Fruit fly (Drosophila melanogaster) whole organism, prepupa: Measurements from ENCODE around the gene rtp.

Experiments
- Blimp-1 ChIP-seq: fragments of 200-800 bp; sonication (Bioruptor generic); optimal IDR thresholded peaks from 3 replicates; lab custom pipeline; 2017; ENCODE audit warnings: missing biosample characterization, missing genetic modification characterization, mild to moderate bottlenecking, moderate library complexity, missing genetic modification reagents
- CG10631 ChIP-seq: fragments of 200-800 bp; sonication (Bioruptor generic); optimal IDR thresholded peaks from 2 replicates; lab custom pipeline; 2016; ENCODE audit warnings: missing biosample characterization, missing genetic modification characterization
- CG10669 ChIP-seq: fragments of 200-800 bp; sonication (Bioruptor generic); optimal IDR thresholded peaks from 3 replicates; lab custom pipeline; 2018; ENCODE audit warnings: missing biosample characterization, mild to moderate bottlenecking, missing genetic modification characterization, moderate library complexity
- CG15336 ChIP-seq: fragments of 200-800 bp; sonication (Bioruptor generic); IDR thresholded peaks from 2 replicates; pipeline ENCODE4 v1.3.6; 2022; ENCODE audit warnings: missing biosample characterization, missing genetic modification characterization
- CG1621 ChIP-seq: fragments of 200-800 bp; sonication (Bioruptor generic); optimal IDR thresholded peaks from 3 replicates; lab custom pipeline; 2018; ENCODE audit warnings: missing biosample characterization, mild to moderate bottlenecking, missing genetic modification characterization
- CG16779 ChIP-seq: fragments of 200-800 bp; sonication (Bioruptor generic); optimal IDR thresholded peaks from 3 replicates; lab custom pipeline; 2017; ENCODE audit warnings: missing biosample characterization, mild to moderate bottlenecking, missing genetic modification characterization
- CG31627 ChIP-seq: fragments of 200-800 bp; sonication (Bioruptor generic); optimal IDR thresholded peaks from 3 replicates; lab custom pipeline; 2016; ENCODE audit warnings: missing biosample characterization, missing genetic modification characterization
- CG32006 ChIP-seq: fragments of 200-800 bp; sonication (Bioruptor generic); optimal IDR thresholded peaks from 3 replicates; lab custom pipeline; 2017; ENCODE audit warnings: missing biosample characterization, mild to moderate bottlenecking, missing genetic modification characterization
- CG34406 ChIP-seq: fragments of 200-800 bp; sonication (Bioruptor generic); optimal IDR thresholded peaks from 3 replicates; lab custom pipeline; 2016; ENCODE audit warnings: missing biosample characterization, missing genetic modification characterization
- CG4318 ChIP-seq: fragments of 200-800 bp; sonication (Bioruptor generic); optimal IDR thresholded peaks from 3 replicates; lab custom pipeline; 2017; ENCODE audit warnings: missing biosample characterization, mild to moderate bottlenecking, missing genetic modification characterization
- CG6163 ChIP-seq: fragments of 200-800 bp; sonication (Bioruptor generic); IDR thresholded peaks from 3 replicates; pipeline ENCODE4 v1.3.6; 2022; ENCODE audit warnings: missing biosample characterization, missing genetic modification characterization
- CG6276 ChIP-seq: fragments of 200-800 bp; sonication (Bioruptor generic); optimal IDR thresholded peaks from 2 replicates; lab custom pipeline; 2017; ENCODE audit warnings: missing biosample characterization, mild to moderate bottlenecking, missing genetic modification characterization
- CG6792 ChIP-seq: fragments of 200-800 bp; sonication (Bioruptor generic); optimal IDR thresholded peaks from 3 replicates; lab custom pipeline; 2016; ENCODE audit warnings: missing biosample characterization, missing genetic modification characterization
- CG6808 ChIP-seq: fragments of 200-800 bp; sonication (Bioruptor generic); optimal IDR thresholded peaks from 3 replicates; lab custom pipeline; 2017; ENCODE audit warnings: missing biosample characterization, missing genetic modification characterization, mild to moderate bottlenecking, moderate library complexity, missing genetic modification reagents
- CG6854 ChIP-seq: fragments of 200-800 bp; sonication (Bioruptor generic); optimal IDR thresholded peaks from 2 replicates; lab custom pipeline; 2017; ENCODE audit warnings: missing biosample characterization, mild to moderate bottlenecking, missing genetic modification characterization
- CG8119 ChIP-seq: fragments of 200-800 bp; sonication (Bioruptor generic); IDR thresholded peaks from 3 replicates; pipeline ENCODE4 v1.3.6; 2022; ENCODE audit warnings: missing biosample characterization, missing genetic modification characterization
- CG8632 ChIP-seq: fragments of 200-800 bp; sonication (Bioruptor generic); optimal IDR thresholded peaks from 3 replicates; lab custom pipeline; 2016; ENCODE audit warnings: missing biosample characterization, missing genetic modification characterization
- CG9139 ChIP-seq: fragments of 200-800 bp; sonication (Bioruptor generic); optimal IDR thresholded peaks from 3 replicates; lab custom pipeline; 2017; ENCODE audit warnings: missing biosample characterization, mild to moderate bottlenecking, missing genetic modification characterization
- Eip75B ChIP-seq: fragments of 200-800 bp; sonication (Bioruptor generic); optimal IDR thresholded peaks from 3 replicates; lab custom pipeline; 2016; ENCODE audit warnings: missing biosample characterization, missing genetic modification characterization
- Eip78C ChIP-seq: fragments of 200-800 bp; sonication (Bioruptor generic); peaks from one replicate; lab custom pipeline; 2016; ENCODE audit warnings: missing biosample characterization, missing genetic modification characterization
- Eip93F ChIP-seq: fragments of 200-800 bp; sonication (Bioruptor generic); optimal IDR thresholded peaks from 2 replicates; lab custom pipeline; 2016; ENCODE audit warnings: missing biosample characterization, mild to moderate bottlenecking, missing genetic modification characterization
- Ets21C ChIP-seq: fragments of 200-800 bp; sonication (Bioruptor generic); optimal IDR thresholded peaks from 3 replicates; lab custom pipeline; 2016; ENCODE audit warnings: missing biosample characterization, missing genetic modification characterization
- Ets96B ChIP-seq: fragments of 200-800 bp; optimal IDR thresholded peaks from 2 replicates; lab custom pipeline; 2019; ENCODE audit warnings: missing biosample characterization, mild to moderate bottlenecking, missing genetic modification characterization, moderate library complexity
- Gug ChIP-seq: fragments of 200-800 bp; sonication (Bioruptor generic); IDR thresholded peaks from 2 replicates; pipeline ENCODE4 v1.3.6; 2022; ENCODE audit warnings: missing biosample characterization, missing genetic modification characterization
- Hr38 ChIP-seq: sonication (Bioruptor generic); optimal IDR thresholded peaks from 2 replicates; lab custom pipeline; 2016; ENCODE audit warnings: missing biosample characterization, missing genetic modification characterization
- Lpt ChIP-seq: fragments of 200-800 bp; sonication (Bioruptor generic); optimal IDR thresholded peaks from 3 replicates; lab custom pipeline; 2016; ENCODE audit warnings: missing biosample characterization, missing genetic modification characterization
- OdsH ChIP-seq: fragments of 200-800 bp; sonication (Bioruptor generic); optimal IDR thresholded peaks from 3 replicates; lab custom pipeline; 2016; ENCODE audit warnings: missing biosample characterization, missing genetic modification characterization
- Smox ChIP-seq: fragments of 200-800 bp; sonication (Bioruptor generic); optimal IDR thresholded peaks from 3 replicates; lab custom pipeline; 2016; ENCODE audit warnings: missing biosample characterization, missing genetic modification characterization
- Sox102F ChIP-seq: fragments of 200-800 bp; sonication (Bioruptor generic); optimal IDR thresholded peaks from 2 replicates; lab custom pipeline; 2016; ENCODE audit warnings: missing biosample characterization, mild to moderate bottlenecking, missing genetic modification characterization
- Sox14 ChIP-seq: fragments of 200-800 bp; sonication (Bioruptor generic); optimal IDR thresholded peaks from 3 replicates; lab custom pipeline; 2016; ENCODE audit warnings: missing biosample characterization, missing genetic modification characterization
- achi ChIP-seq: fragments of 200-800 bp; sonication (Bioruptor generic); optimal IDR thresholded peaks from 3 replicates; lab custom pipeline; 2016; ENCODE audit warnings: missing biosample characterization, missing genetic modification characterization
- acj6 ChIP-seq: fragments of 200-800 bp; sonication (Bioruptor generic); optimal IDR thresholded peaks from 3 replicates; lab custom pipeline; 2016; ENCODE audit warnings: missing biosample characterization, missing genetic modification characterization
- cyc ChIP-seq: fragments of 200-800 bp; sonication (Bioruptor generic); optimal IDR thresholded peaks from 3 replicates; lab custom pipeline; 2016; ENCODE audit warnings: missing biosample characterization, missing genetic modification characterization
- dsx ChIP-seq: fragments of 200-800 bp; optimal IDR thresholded peaks from 3 replicates; lab custom pipeline; 2019; ENCODE audit warnings: missing biosample characterization, mild to moderate bottlenecking, missing genetic modification characterization, moderate library complexity; ENCODE audit not compliant: poor library complexity, severe bottlenecking
- fd59A ChIP-seq: fragments of 200-800 bp; sonication (Bioruptor generic); optimal IDR thresholded peaks from 2 replicates; lab custom pipeline; 2017; ENCODE audit warnings: missing biosample characterization, mild to moderate bottlenecking, missing genetic modification characterization, missing genetic modification reagents
- fd85E ChIP-seq: fragments of 200-800 bp; sonication (Bioruptor generic); optimal IDR thresholded peaks from 3 replicates; lab custom pipeline; 2016; ENCODE audit warnings: missing biosample characterization, missing genetic modification characterization
- lz ChIP-seq: fragments of 200-800 bp; sonication (Bioruptor generic); optimal IDR thresholded peaks from 3 replicates; lab custom pipeline; 2016; ENCODE audit warnings: missing biosample characterization, missing genetic modification characterization
- net ChIP-seq: fragments of 200-800 bp; sonication (Bioruptor generic); optimal IDR thresholded peaks from 3 replicates; lab custom pipeline; 2016; ENCODE audit warnings: missing biosample characterization, missing genetic modification characterization
- pdm3 ChIP-seq: fragments of 200-800 bp; sonication (Bioruptor generic); optimal IDR thresholded peaks from 3 replicates; lab custom pipeline; 2016; ENCODE audit warnings: missing biosample characterization, missing genetic modification characterization
- spab ChIP-seq: fragments of 200-800 bp; sonication (Bioruptor generic); optimal IDR thresholded peaks from 2 replicates; lab custom pipeline; 2017; ENCODE audit warnings: missing biosample characterization, mild to moderate bottlenecking, missing genetic modification characterization, missing genetic modification reagents
- ss ChIP-seq, 2 experiments: fragments of 200-800 bp; sonication (Bioruptor generic); optimal IDR thresholded peaks; 2 replicates in 1 of 2; 3 replicates in 1 of 2; lab custom pipeline; 2017 to 2018; ENCODE audit warnings: mild to moderate bottlenecking in 2 of 2, missing biosample characterization in 2 of 2, missing genetic modification characterization in 2 of 2, moderate library complexity in 1 of 2
- svp ChIP-seq: fragments of 200-800 bp; sonication (Bioruptor generic); peaks from one replicate; lab custom pipeline; 2016; ENCODE audit warnings: missing biosample characterization, missing genetic modification characterization
- topi ChIP-seq: fragments of 200-800 bp; sonication (Bioruptor generic); optimal IDR thresholded peaks from 3 replicates; lab custom pipeline; 2016; ENCODE audit warnings: missing biosample characterization, missing genetic modification characterization
- vri ChIP-seq: fragments of 200-800 bp; sonication (Bioruptor generic); optimal IDR thresholded peaks from 3 replicates; lab custom pipeline; 2016; ENCODE audit warnings: missing biosample characterization, mild to moderate bottlenecking, missing genetic modification characterization

The rtp gene

DNA sequence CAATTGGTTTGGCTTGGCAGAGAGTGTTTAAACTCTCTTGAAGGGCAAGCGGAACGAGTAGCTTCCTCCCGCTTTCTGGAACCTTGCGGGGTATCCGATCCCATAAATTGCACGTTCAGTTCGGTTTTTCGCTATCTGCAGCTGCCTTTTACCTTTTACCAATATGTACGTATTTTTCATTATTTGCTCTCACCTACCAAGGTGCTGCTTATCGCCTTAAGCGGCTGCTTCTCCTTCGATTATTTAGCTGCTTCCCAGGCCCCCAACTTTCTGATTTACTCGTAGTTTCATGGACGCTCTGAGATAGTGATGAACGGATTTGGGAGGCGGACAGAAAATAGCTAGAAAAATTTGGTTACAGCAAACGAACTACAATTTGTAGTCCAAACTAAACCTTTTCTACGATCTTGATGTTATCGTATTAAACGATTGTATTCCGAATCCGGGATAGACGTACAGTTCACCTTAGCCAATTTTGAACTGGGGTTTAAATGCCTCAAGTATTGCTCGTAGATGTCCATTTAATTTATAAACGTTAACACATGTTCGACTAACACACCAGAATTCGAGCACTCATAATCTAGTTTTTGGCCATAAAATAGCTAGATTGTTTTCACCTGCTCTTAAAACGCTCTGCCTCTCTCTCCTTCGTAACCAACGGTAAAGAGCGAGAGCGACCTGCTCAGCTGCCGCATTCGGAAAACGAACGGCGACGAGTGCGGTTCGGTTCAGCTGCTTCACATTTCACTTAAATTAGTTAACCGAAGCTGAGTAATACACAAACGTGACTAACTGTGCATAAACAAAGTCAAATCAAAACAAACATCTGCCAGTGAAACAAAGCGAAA is 27.4 kb upstream of the rtp start (continued):
- TF ChIP-seq CG4318 (peak; percentile 12), OdsH (GFP tag; lab: Kevin White, UChicago) (peak; percentile 47), acj6 (peak; percentile 43), CG1621 (tag; lab: Kevin White, UChicago) (peak; percentile 33), Ets96B (tag; lab: Kevin White, UChicago) (peak; percentile 53), Blimp-1 (GFP tag; lab: Kevin White, UChicago) (peak; percentile 10), CG10631 (GFP tag; lab: Kevin White, UChicago) (peak; percentile 36), cyc (GFP tag; lab: Kevin White, UChicago) (peak; percentile 13), achi (GFP tag; lab: Kevin White, UChicago) (peak; percentile 44), net (GFP tag; lab: Kevin White, UChicago) (no peak), CG6792 (GFP tag; lab: Kevin White, UChicago) (peak; percentile 46), Eip75B (peak; percentile 43), spab (peak; percentile 43), Sox102F (GFP tag; lab: Kevin White, UChicago) (peak; percentile 55), CG8119 (no peak), Smox (GFP tag; lab: Kevin White, UChicago) (peak; percentile 44), Sox14 (GFP tag; lab: Kevin White, UChicago) (peak; percentile 37), lz (peak; percentile 49), CG32006 (GFP tag; lab: Kevin White, UChicago) (peak; percentile 67), CG31627 (GFP tag; lab: Kevin White, UChicago) (peak; percentile 49), CG16779 (peak; percentile 6)
- TF ChIP-seq, all 60 proteins: peak for 47

DNA sequence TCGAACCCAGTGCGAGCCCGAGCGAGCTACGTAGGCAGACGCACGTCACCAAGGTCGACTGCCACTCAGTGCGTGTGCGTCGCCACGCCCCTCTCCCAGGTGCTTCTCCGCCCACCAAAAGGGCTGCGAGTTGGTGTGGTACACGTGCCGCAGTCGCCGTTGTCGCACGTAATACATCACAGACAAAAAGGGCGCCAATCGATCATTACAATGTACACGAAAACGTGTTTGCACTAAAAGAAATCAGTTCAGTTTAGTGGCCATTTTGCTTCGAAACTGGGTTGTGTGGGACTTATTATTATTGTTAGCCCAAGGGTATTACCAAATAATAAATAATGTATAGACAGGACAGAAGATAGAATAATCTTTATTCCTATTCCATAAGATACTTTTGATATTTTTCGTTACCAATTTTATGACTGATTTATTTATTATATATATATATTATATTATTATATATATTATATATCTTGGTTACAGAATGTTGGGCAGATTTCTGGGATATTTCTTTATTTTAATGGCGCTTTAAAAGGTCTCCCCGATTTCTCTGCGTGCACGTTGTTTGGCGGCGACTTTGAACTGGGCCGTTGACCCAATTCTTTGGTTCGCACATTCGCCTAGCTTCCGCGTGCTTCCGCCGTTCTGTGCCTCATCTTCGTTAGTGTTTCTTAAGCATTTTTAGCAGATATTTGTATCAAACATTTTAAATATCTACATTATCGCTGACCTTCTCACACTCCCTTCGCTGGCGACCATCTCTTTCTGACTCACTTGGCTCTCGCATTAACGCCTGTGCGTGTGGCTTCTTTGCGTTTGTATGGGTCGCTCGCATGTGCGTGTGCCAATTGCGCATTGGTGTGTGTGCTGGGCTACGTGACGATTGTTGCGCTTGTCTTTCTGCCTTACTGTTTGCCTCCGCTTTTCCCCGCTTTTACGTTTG is 26.5 kb upstream of the rtp start:
- peak; percentile 49 for TF ChIP-seq vri (GFP tag; lab: Kevin White, UChicago)
- peak; percentile 79 for TF ChIP-seq CG34406 (GFP tag; lab: Kevin White, UChicago)
- TF ChIP-seq CG6276 (GFP tag; lab: Kevin White, UChicago) = peak; percentile 61
- TF ChIP-seq Sox14 (GFP tag; lab: Kevin White, UChicago) = no peak
- TF ChIP-seq Eip75B = no peak
- no peak for TF ChIP-seq Eip93F (GFP tag; lab: Kevin White, UChicago)
- peak; percentile 63 to 65 for TF ChIP-seq ss (GFP tag; optimal IDR thresholded peaks at IDR 0.05; lab: Kevin White, UChicago)
- TF ChIP-seq CG10631 (GFP tag; lab: Kevin White, UChicago) = peak; percentile 64
- no peak for TF ChIP-seq Hr38 (GFP tag; lab: Kevin White, UChicago)
- TF ChIP-seq Eip78C (GFP tag; lab: Kevin White, UChicago) = peak; percentile 85
- TF ChIP-seq CG10669 (GFP tag; lab: Kevin White, UChicago) = peak; percentile 65
- peak; percentile 32; the same call in 1 of the 3 replicates for TF ChIP-seq CG6163 (GFP tag; lab: Robert Waterston, UW)
- peak; percentile 45 for TF ChIP-seq net (GFP tag; lab: Kevin White, UChicago)
- TF ChIP-seq CG31627 (GFP tag; lab: Kevin White, UChicago) = no peak
- TF ChIP-seq CG15336 (GFP tag; lab: Robert Waterston, UW) = no peak; the same call in none of the 2 replicates
- no peak for TF ChIP-seq CG6854 (GFP tag; lab: Kevin White, UChicago)
- no peak for TF ChIP-seq Lpt
- peak; percentile 25 for TF ChIP-seq Blimp-1 (GFP tag; lab: Kevin White, UChicago)
- peak; percentile 69 for TF ChIP-seq Ets96B (tag; lab: Kevin White, UChicago)
- peak; percentile 46 for TF ChIP-seq CG9139 (GFP tag; lab: Kevin White, UChicago)
- no peak for TF ChIP-seq Ets21C (GFP tag; lab: Kevin White, UChicago)
- TF ChIP-seq Smox (GFP tag; lab: Kevin White, UChicago) = no peak
- TF ChIP-seq lz = no peak
- TF ChIP-seq CG6808 (GFP tag; lab: Kevin White, UChicago) = peak; percentile 82
- no peak; the same call in 1 of the 2 replicates for TF ChIP-seq Gug (GFP tag; lab: Robert Waterston, UW)
- peak; percentile 26 for TF ChIP-seq topi
- TF ChIP-seq dsx = peak; percentile 84
- peak; percentile 22 for TF ChIP-seq pdm3 (GFP tag; lab: Kevin White, UChicago)
- peak; percentile 43 for TF ChIP-seq fd59A (GFP tag; lab: Kevin White, UChicago)
- peak; percentile 73 for TF ChIP-seq CG8632 (GFP tag; lab: Kevin White, UChicago)
- peak; percentile 76 for TF ChIP-seq svp (GFP tag; lab: Kevin White, UChicago)
- peak; percentile 18 for TF ChIP-seq CG6792 (GFP tag; lab: Kevin White, UChicago)
- no peak for TF ChIP-seq cyc (GFP tag; lab: Kevin White, UChicago)
- peak; percentile 49 for TF ChIP-seq OdsH (GFP tag; lab: Kevin White, UChicago)
- TF ChIP-seq fd85E (GFP tag; lab: Kevin White, UChicago) = peak; percentile 1
- no peak for TF ChIP-seq CG1621 (tag; lab: Kevin White, UChicago)
